Worm (Caenorhabditis elegans): ENCODE measurements around the gene B0457.4.

B0457.4 gene

ce11 chrII:8927253-8927791 lies 15.5 kb upstream of the B0457.4 start, which contains the start of gene cct-2:
Gene cct-2, plus strand, starts transcription at chrII:8927741.
- TF ChIP-seq hsf-1 (GFP tag; IDR thresholded peaks at IDR 0.05), result peak; percentile 69; the same call in 1 of the 2 replicates
- TF ChIP-seq hmg-1.2 (GFP tag; IDR thresholded peaks at IDR 0.05), result peak; percentile 14; the same call in 1 of the 2 replicates
- TF ChIP-seq snpc-3.4 (tag; optimal IDR thresholded peaks at IDR 0.05), result peak; percentile 19
- peak; percentile 12 for TF ChIP-seq nhr-80 (tag; optimal IDR thresholded peaks at IDR 0.05)
- no peak for TF ChIP-seq C17E4.6 (GFP tag; IDR thresholded peaks at IDR 0.05)
- peak; percentile 69 for TF ChIP-seq mcd-1 (GFP tag; IDR thresholded peaks at IDR 0.05)
- TF ChIP-seq lsl-1 (GFP tag; optimal IDR thresholded peaks at IDR 0.05), result peak; percentile 1
- no peak for TF ChIP-seq F39B2.1 (GFP tag; IDR thresholded peaks at IDR 0.05)
- peak; percentile 1 for TF ChIP-seq him-1 (tag; optimal IDR thresholded peaks at IDR 0.05)
- no peak for TF ChIP-seq snpc-4 (GFP tag; optimal IDR thresholded peaks at IDR 0.05)
- peak in 1 of 4 experiments; percentile 59 for TF ChIP-seq snpc-4 (tag; optimal IDR thresholded peaks at IDR 0.05)
- TF ChIP-seq ZK185.1 (tag; optimal IDR thresholded peaks at IDR 0.05; ENCODE audit: poor library complexity, severe bottlenecking), result peak; percentile 59
- TF ChIP-seq attf-5 (GFP tag; optimal IDR thresholded peaks at IDR 0.05), result peak; percentile 39
- TF ChIP-seq rec-8 (tag; optimal IDR thresholded peaks at IDR 0.05), result no peak
- TF ChIP-seq F49E8.2 (tag; optimal IDR thresholded peaks at IDR 0.05; ENCODE audit: insufficient read depth), result peak; percentile 7
- 0 out of 2 replicates have a peak, but pooled peaks have one; percentile 17 for TF ChIP-seq madf-8 (GFP tag; conservative IDR thresholded peaks at IDR 0.05)
- TF ChIP-seq madf-6 (GFP tag; IDR thresholded peaks at IDR 0.05), result peak; percentile 32; the same call in 1 of the 2 replicates
- TF ChIP-seq ets-4 (GFP tag; optimal IDR thresholded peaks at IDR 0.05), result no peak
- no peak for TF ChIP-seq hlh-12 (tag; optimal IDR thresholded peaks at IDR 0.05)
- peak; percentile 2 for TF ChIP-seq lin-54 (GFP tag; optimal IDR thresholded peaks at IDR 0.05)

- TF ChIP-seq F55B11.4 (tag; optimal IDR thresholded peaks at IDR 0.05; ENCODE audit: borderline replicate concordance, insufficient read depth) (no peak), B0019.2 (GFP tag; conservative IDR thresholded peaks at IDR 0.05) (no peak), somi-1 (GFP tag; optimal IDR thresholded peaks at IDR 0.05) (no peak), ztf-3 (GFP tag; optimal IDR thresholded peaks at IDR 0.05) (no peak), Y95B8A.8 (GFP tag; IDR thresholded peaks at IDR 0.05) (no peak), fkh-3 (tag; optimal IDR thresholded peaks at IDR 0.05) (no peak), let-607 (tag; optimal IDR thresholded peaks at IDR 0.05) (no peak), F49E8.2 (tag; optimal IDR thresholded peaks at IDR 0.05; ENCODE audit: insufficient read depth) (no peak), ceh-40 (GFP tag; IDR thresholded peaks at IDR 0.05) (no peak), him-1 (tag; optimal IDR thresholded peaks at IDR 0.05) (no peak), Y67H2A.10 (GFP tag; conservative IDR thresholded peaks at IDR 0.05) (no peak), ztf-28 (GFP tag; IDR thresholded peaks at IDR 0.05) (no peak), K11D2.4 (GFP tag; IDR thresholded peaks at IDR 0.05) (no peak)
These were observed 14.6 kb upstream of the B0457.4 start, which contains the start of gene B0457.2 for ce11 chrII:8926451-8926850. Gene B0457.2, minus strand, starts transcription at chrII:8926551.

ce11 chrII:8923187-8923586 lies 11.4 kb upstream of the B0457.4 start:
- TF ChIP-seq snpc-3.4 (tag; optimal IDR thresholded peaks at IDR 0.05), result no peak
- TF ChIP-seq hmg-1.2 (GFP tag; IDR thresholded peaks at IDR 0.05), result no peak
- peak; percentile 47 for TF ChIP-seq nhr-80 (tag; optimal IDR thresholded peaks at IDR 0.05)

- TF ChIP-seq nhr-179 (tag; optimal IDR thresholded peaks at IDR 0.05), result no peak
- TF ChIP-seq chd-7 (tag; optimal IDR thresholded peaks at IDR 0.05), result no peak
- TF ChIP-seq nhr-80 (tag; optimal IDR thresholded peaks at IDR 0.05), result peak; percentile 67
These were observed 10.3 kb upstream of the B0457.4 start, which contains the start of gene B0457.6 for ce11 chrII:8922140-8922539. Gene B0457.6, plus strand, starts transcription at chrII:8922423.
